Worm (Caenorhabditis elegans) whole organism, mixed stage, embryonic: ENCODE results near the gene F59A7.2.

Experiments used
- bed-3 ChIP-seq: fragments of 200-800 bp; sonication (Bioruptor generic); optimal IDR thresholded peaks from 3 replicates; lab custom pipeline; 2018; ENCODE audit warnings: mild to moderate bottlenecking, missing genetic modification characterization, moderate library complexity, missing compliant biosample characterization
- blmp-1 ChIP-seq: fragments of 150-350 bp; optimal IDR thresholded peaks from 2 replicates; lab custom pipeline; 2014; ENCODE audit warnings: missing biosample characterization, missing genetic modification characterization
- ceh-39 ChIP-seq: fragments of 150-350 bp; optimal IDR thresholded peaks from 2 replicates; lab custom pipeline; 2014; ENCODE audit warnings: missing biosample characterization, missing genetic modification characterization
- ceh-43 ChIP-seq: fragments of 200-800 bp; sonication (Bioruptor generic); optimal IDR thresholded peaks from 2 replicates; lab custom pipeline; 2018; ENCODE audit warnings: mild to moderate bottlenecking, missing genetic modification characterization, moderate library complexity, missing compliant biosample characterization
- ceh-83 ChIP-seq: fragments of 200-800 bp; sonication (Bioruptor generic); optimal IDR thresholded peaks from 2 replicates; lab custom pipeline; 2018; ENCODE audit warnings: mild to moderate bottlenecking, missing genetic modification characterization, missing compliant biosample characterization
- ces-1 ChIP-seq: fragments of 150-350 bp; optimal IDR thresholded peaks from 2 replicates; lab custom pipeline; 2014; ENCODE audit warnings: missing biosample characterization, missing genetic modification reagents, missing genetic modification characterization
- cnd-1 ChIP-seq: fragments of 200-800 bp; sonication (Bioruptor generic); optimal IDR thresholded peaks from 2 replicates; lab custom pipeline; 2018; ENCODE audit warnings: mild to moderate bottlenecking, missing genetic modification characterization, missing compliant biosample characterization
- drap-1 ChIP-seq: fragments of 200-800 bp; sonication (Bioruptor generic); optimal IDR thresholded peaks from 3 replicates; lab custom pipeline; 2018; ENCODE audit warnings: mild to moderate bottlenecking, missing genetic modification characterization, missing compliant biosample characterization
- elt-1 ChIP-seq: sonication (generic microtip); optimal IDR thresholded peaks from 2 replicates; lab custom pipeline; 2017; ENCODE audit warnings: missing genetic modification characterization, mild to moderate bottlenecking, missing compliant biosample characterization, antibody characterized with exemption, moderate library complexity, borderline replicate concordance; ENCODE audit not compliant: insufficient read depth
- elt-3 ChIP-seq: fragments of 150-350 bp; optimal IDR thresholded peaks from 2 replicates; lab custom pipeline; 2014; ENCODE audit warnings: missing biosample characterization, missing genetic modification characterization
- flh-1 ChIP-seq: fragments of 200-800 bp; sonication (Bioruptor generic); optimal IDR thresholded peaks from 2 replicates; lab custom pipeline; 2018; ENCODE audit warnings: mild to moderate bottlenecking, missing genetic modification characterization, moderate library complexity, missing compliant biosample characterization
- ham-2 ChIP-seq: fragments of 200-800 bp; sonication (Bioruptor generic); optimal IDR thresholded peaks from 2 replicates; lab custom pipeline; 2018; ENCODE audit warnings: mild to moderate bottlenecking, missing genetic modification characterization, missing compliant biosample characterization
- hlh-1 ChIP-seq: fragments of 150-350 bp; optimal IDR thresholded peaks from 2 replicates; lab custom pipeline; 2014; ENCODE audit warnings: missing biosample characterization, missing genetic modification reagents, missing genetic modification characterization
- lin-13 ChIP-seq: fragments of 150-350 bp; optimal IDR thresholded peaks from 2 replicates; lab custom pipeline; 2014; ENCODE audit warnings: missing biosample characterization, missing genetic modification characterization
- lin-32 ChIP-seq: fragments of 200-800 bp; sonication (Bioruptor generic); optimal IDR thresholded peaks from 2 replicates; lab custom pipeline; 2018; ENCODE audit warnings: mild to moderate bottlenecking, missing genetic modification characterization, missing compliant biosample characterization
- lsy-2 ChIP-seq: fragments of 150-350 bp; optimal IDR thresholded peaks from 2 replicates; lab custom pipeline; 2014; ENCODE audit warnings: missing biosample characterization, missing genetic modification characterization
- mab-5 ChIP-seq: fragments of 150-350 bp; optimal IDR thresholded peaks from 2 replicates; lab custom pipeline; 2014; ENCODE audit warnings: missing biosample characterization, missing genetic modification characterization
- mep-1 ChIP-seq: fragments of 150-350 bp; optimal IDR thresholded peaks from 2 replicates; lab custom pipeline; 2017; ENCODE audit warnings: missing biosample characterization, missing genetic modification reagents, missing genetic modification characterization, inconsistent platforms
- mls-2 ChIP-seq: sonication (generic microtip); optimal IDR thresholded peaks from 2 replicates; lab custom pipeline; 2016; ENCODE audit warnings: mild to moderate bottlenecking, missing genetic modification characterization, moderate library complexity, missing compliant biosample characterization
- nhr-12 ChIP-seq: fragments of 150-350 bp; optimal IDR thresholded peaks from 2 replicates; lab custom pipeline; 2014; ENCODE audit warnings: missing biosample characterization, missing genetic modification characterization
- nhr-2 ChIP-seq: fragments of 150-350 bp; optimal IDR thresholded peaks from 2 replicates; lab custom pipeline; 2014; ENCODE audit warnings: missing biosample characterization, missing genetic modification characterization
- nhr-237 ChIP-seq: fragments of 150-350 bp; optimal IDR thresholded peaks from 2 replicates; lab custom pipeline; 2014; ENCODE audit warnings: missing biosample characterization, missing genetic modification characterization
- nhr-28 ChIP-seq: fragments of 150-350 bp; optimal IDR thresholded peaks from 2 replicates; lab custom pipeline; 2014; ENCODE audit warnings: missing biosample characterization, missing genetic modification characterization
- nhr-76 ChIP-seq: sonication (generic microtip); optimal IDR thresholded peaks from 2 replicates; lab custom pipeline; 2017; ENCODE audit warnings: missing biosample characterization, missing genetic modification characterization
- sem-2 ChIP-seq: fragments of 200-800 bp; sonication (Bioruptor generic); optimal IDR thresholded peaks from 2 replicates; lab custom pipeline; 2018; ENCODE audit warnings: mild to moderate bottlenecking, missing genetic modification characterization, missing compliant biosample characterization
- snpc-4 ChIP-seq: fragments of 150-350 bp; optimal IDR thresholded peaks from 2 replicates; lab custom pipeline; 2014; ENCODE audit warnings: missing biosample characterization, missing genetic modification characterization
- sptf-1 ChIP-seq: sonication (generic microtip); optimal IDR thresholded peaks from 2 replicates; lab custom pipeline; 2017; ENCODE audit warnings: mild to moderate bottlenecking, missing genetic modification characterization, moderate library complexity, missing compliant biosample characterization
- tbx-8 ChIP-seq: fragments of 200-800 bp; sonication (Bioruptor generic); optimal IDR thresholded peaks from 2 replicates; lab custom pipeline; 2018; ENCODE audit warnings: mild to moderate bottlenecking, missing genetic modification characterization, moderate library complexity, missing compliant biosample characterization
- unc-120 ChIP-seq: sonication (generic microtip); optimal IDR thresholded peaks from 2 replicates; lab custom pipeline; 2017; ENCODE audit warnings: missing genetic modification characterization, missing compliant biosample characterization; ENCODE audit not compliant: poor library complexity, severe bottlenecking
- unc-39 ChIP-seq: fragments of 150-350 bp; optimal IDR thresholded peaks from 2 replicates; lab custom pipeline; 2014; ENCODE audit warnings: missing biosample characterization, missing genetic modification characterization
- zip-8 ChIP-seq: fragments of 150-350 bp; optimal IDR thresholded peaks from 2 replicates; lab custom pipeline; 2014; ENCODE audit warnings: missing biosample characterization, missing genetic modification characterization
- ztf-11 ChIP-seq: fragments of 150-350 bp; optimal IDR thresholded peaks from 2 replicates; lab custom pipeline; 2014; ENCODE audit warnings: missing biosample characterization, missing genetic modification characterization

Gene F59A7.2

DNA sequence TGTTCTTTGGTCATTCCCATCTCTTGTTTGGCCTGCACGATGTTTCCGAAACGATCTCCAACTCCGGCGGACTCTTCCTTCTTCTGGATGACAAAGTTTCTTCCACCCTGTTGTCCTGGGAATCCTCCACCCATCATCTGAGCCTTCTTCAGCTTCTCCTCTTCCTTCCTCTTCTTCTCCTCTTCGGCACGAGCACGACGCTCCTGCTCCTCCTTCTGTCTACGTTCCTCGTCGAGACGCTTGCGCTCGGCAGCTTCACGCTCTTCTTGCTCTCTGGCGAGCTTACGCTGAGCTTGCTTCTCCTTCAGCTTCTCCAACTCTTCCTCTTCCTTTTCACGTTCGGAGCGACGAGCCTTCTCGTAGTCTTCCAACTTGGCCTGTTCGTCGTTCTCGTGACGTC lies 24.9 kb downstream of the F59A7.2 start:
- no peak for TF ChIP-seq elt-3 (tag; lab: Kevin White, UChicago)
- no peak for TF ChIP-seq mep-1 (tag; lab: Kevin White, UChicago)
- TF ChIP-seq sptf-1 (tag; lab: Kevin White, UChicago) = no peak
- TF ChIP-seq lsy-2 (tag; lab: Kevin White, UChicago) = no peak
- TF ChIP-seq nhr-12 = no peak
- TF ChIP-seq lin-13 = no peak
- no peak for TF ChIP-seq snpc-4 (tag; lab: Kevin White, UChicago)
- TF ChIP-seq ztf-11 = no peak
- TF ChIP-seq blmp-1 (tag; lab: Kevin White, UChicago) = no peak
- no peak for TF ChIP-seq flh-1 (GFP tag; lab: Kevin White, UChicago)
- no peak for TF ChIP-seq nhr-76 (tag; lab: Kevin White, UChicago)
- TF ChIP-seq mls-2 = no peak
- TF ChIP-seq nhr-2 (tag; lab: Kevin White, UChicago) = no peak

ce11 chrV:1989220-1989619 lies 27.1 kb downstream of the F59A7.2 start:
- TF ChIP-seq nhr-28 (no peak), ceh-39 (tag; lab: Kevin White, UChicago) (no peak), zip-8 (tag; lab: Kevin White, UChicago) (no peak), nhr-76 (tag; lab: Kevin White, UChicago) (no peak), sem-2 (GFP tag; lab: Kevin White, UChicago) (no peak), bed-3 (no peak), mep-1 (tag; lab: Kevin White, UChicago) (no peak), nhr-12 (no peak), ceh-83 (GFP tag; lab: Kevin White, UChicago) (no peak), ces-1 (GFP tag; lab: Kevin White, UChicago) (no peak), nhr-237 (tag; lab: Kevin White, UChicago) (no peak), ztf-11 (no peak), unc-39 (tag; lab: Kevin White, UChicago) (no peak)
- TF ChIP-seq, all 35 proteins: peak for 0

ce11 chrV:1986954-1987353 lies 29.4 kb downstream of the F59A7.2 start, which contains the start of gene T08B1.1:
Gene T08B1.1, minus strand, starts transcription at chrV:1987045.
- no peak for TF ChIP-seq tbx-8 (GFP tag; lab: Kevin White, UChicago)
- TF ChIP-seq elt-1 = no peak
- no peak for TF ChIP-seq unc-120 (tag; lab: Kevin White, UChicago)
- TF ChIP-seq ceh-43 (GFP tag; lab: Kevin White, UChicago) = no peak

ce11 chrV:1978968-1979367 lies 37.4 kb downstream of the F59A7.2 start, which contains the start of gene T08B1.4:
Gene T08B1.4, plus strand, starts transcription at chrV:1979268.
- TF ChIP-seq zip-8 (tag; lab: Kevin White, UChicago) = no peak
- no peak for TF ChIP-seq ceh-39 (tag; lab: Kevin White, UChicago)
- no peak for TF ChIP-seq nhr-12
- no peak for TF ChIP-seq elt-3 (tag; lab: Kevin White, UChicago)
- no peak for TF ChIP-seq unc-120 (tag; lab: Kevin White, UChicago)
- no peak for TF ChIP-seq drap-1 (GFP tag; lab: Kevin White, UChicago)
- TF ChIP-seq flh-1 (GFP tag; lab: Kevin White, UChicago) = no peak

- TF ChIP-seq unc-39 (tag; lab: Kevin White, UChicago) (no peak), nhr-237 (tag; lab: Kevin White, UChicago) (no peak), mab-5 (tag; lab: Kevin White, UChicago) (no peak), unc-120 (tag; lab: Kevin White, UChicago) (no peak)
Observed at ce11 chrV:1975049-1975448, 41.3 kb downstream of the F59A7.2 start, which contains the start of gene fbxa-201. Gene fbxa-201, plus strand, starts transcription at chrV:1975349.

- no peak for TF ChIP-seq mab-5 (tag; lab: Kevin White, UChicago)
- TF ChIP-seq ceh-39 (tag; lab: Kevin White, UChicago) = no peak
- TF ChIP-seq mep-1 (tag; lab: Kevin White, UChicago) = no peak
- TF ChIP-seq hlh-1 (tag; lab: Kevin White, UChicago) = no peak
- TF ChIP-seq lin-32 = no peak
- TF ChIP-seq nhr-28 = no peak
- TF ChIP-seq elt-1 = no peak
- TF ChIP-seq nhr-76 (tag; lab: Kevin White, UChicago) = no peak
- TF ChIP-seq ham-2 = no peak
- TF ChIP-seq drap-1 (GFP tag; lab: Kevin White, UChicago) = no peak
- no peak for TF ChIP-seq sem-2 (GFP tag; lab: Kevin White, UChicago)
- TF ChIP-seq ceh-43 (GFP tag; lab: Kevin White, UChicago) = no peak
- TF ChIP-seq cnd-1 (tag; lab: Kevin White, UChicago) = no peak
Observed at ce11 chrV:1969690-1970089, 46.6 kb downstream of the F59A7.2 start.
